Worm (Caenorhabditis elegans): ENCODE measurements around the gene W06D11.2.
"Not testable (repeated sequence)": the region's sequence is repeated elsewhere in the genome, so short reads cannot be mapped to it uniquely, and the experiment has no call there.

Gene W06D11.2

DNA sequence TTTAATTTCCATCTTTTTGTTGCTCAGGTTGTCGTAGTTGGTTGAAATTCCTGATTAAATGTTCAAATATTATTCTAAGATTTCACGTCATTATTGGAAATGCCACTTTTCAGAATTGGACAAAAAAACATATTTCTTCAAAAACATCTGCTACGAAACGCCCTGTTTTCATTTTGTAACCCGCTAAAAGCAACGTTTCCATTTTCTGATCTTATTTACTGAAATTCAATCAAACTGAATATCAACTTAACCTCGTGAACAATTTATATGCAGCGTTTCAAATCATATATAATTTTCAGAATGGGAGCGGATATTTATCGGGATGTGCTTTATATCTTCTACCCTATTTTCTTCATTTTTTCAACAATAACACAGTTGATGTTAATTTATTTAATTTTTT, 26.9 kb upstream of the W06D11.2 start, which contains the start of gene srd-40:
srd-40 (plus strand) TSS at position 301 of the 400 bp plus-strand sequence.
- TF ChIP-seq med-1 (GFP tag; optimal IDR thresholded peaks at IDR 0.05; ENCODE audit: insufficient read depth) (no peak), ztf-29 (GFP tag; IDR thresholded peaks at IDR 0.05) (no peak), flt-1 (GFP tag; IDR thresholded peaks at IDR 0.05) (no peak), T22C8.4 (GFP tag; IDR thresholded peaks at IDR 0.05) (no peak)

DNA sequence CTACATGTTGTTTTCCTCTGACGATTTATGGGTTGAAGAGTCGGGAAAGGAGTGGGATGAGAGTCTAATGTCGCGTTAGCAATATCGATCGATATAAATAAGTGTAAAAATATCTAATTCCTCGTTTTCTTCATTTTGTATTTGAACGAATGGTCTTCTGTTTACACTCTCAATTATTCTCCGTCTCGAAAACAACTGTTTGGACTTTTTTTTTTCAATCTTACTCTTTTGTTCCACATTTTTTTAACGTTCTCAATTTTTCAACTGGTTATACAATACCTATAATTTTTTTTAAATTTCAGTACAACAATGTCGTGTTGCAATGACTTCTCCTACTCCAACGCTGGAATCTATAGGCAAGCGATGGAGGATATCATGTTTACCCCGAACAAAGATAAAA, 24.8 kb upstream of the W06D11.2 start, which contains the start of gene F17A2.13:
F17A2.13 (plus strand) TSS at position 301 of the 400 bp plus-strand sequence.
- TF ChIP-seq ztf-29 (GFP tag; IDR thresholded peaks at IDR 0.05), result no peak
- TF ChIP-seq tab-1 (GFP tag; IDR thresholded peaks at IDR 0.05), result no peak
- TF ChIP-seq ref-1 (GFP tag; conservative IDR thresholded peaks at IDR 0.05), result no peak
- TF ChIP-seq ztf-23 (GFP tag; IDR thresholded peaks at IDR 0.05), result no peak
- TF ChIP-seq cog-1 (tag; optimal IDR thresholded peaks at IDR 0.05), result no peak
- TF ChIP-seq T22C8.4 (GFP tag; IDR thresholded peaks at IDR 0.05), result no peak
- no peak for TF ChIP-seq klf-2 (GFP tag; conservative IDR thresholded peaks at IDR 0.05)
- TF ChIP-seq flt-1 (GFP tag; IDR thresholded peaks at IDR 0.05), result no peak
- no peak for TF ChIP-seq med-1 (GFP tag; optimal IDR thresholded peaks at IDR 0.05; ENCODE audit: insufficient read depth)

DNA sequence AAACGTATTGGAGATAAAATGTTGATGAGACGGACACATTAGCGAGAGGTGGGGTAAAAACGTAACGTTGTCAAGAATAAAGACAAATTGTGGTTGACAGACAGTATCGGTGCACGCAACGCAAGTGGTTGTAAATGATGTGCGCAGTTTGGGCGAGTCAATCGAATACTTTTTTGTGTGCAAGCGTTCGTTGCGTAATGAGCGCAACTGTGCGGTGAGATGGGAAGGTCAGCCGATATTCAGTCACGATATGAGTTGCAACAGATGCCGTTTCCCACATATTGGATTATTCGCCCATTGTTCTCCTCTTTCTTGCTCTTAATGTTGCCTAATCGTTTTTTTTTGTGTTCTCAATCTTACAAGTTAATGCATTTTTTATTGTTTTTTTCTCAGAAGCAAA, 24.2 kb upstream of the W06D11.2 start, which contains the start of gene ceh-40:
ceh-40 (minus strand) TSS at position 41 of the 400 bp plus-strand sequence.
- TF ChIP-seq T22C8.4 (GFP tag; IDR thresholded peaks at IDR 0.05), result no peak
- TF ChIP-seq flt-1 (GFP tag; IDR thresholded peaks at IDR 0.05), result no peak

DNA sequence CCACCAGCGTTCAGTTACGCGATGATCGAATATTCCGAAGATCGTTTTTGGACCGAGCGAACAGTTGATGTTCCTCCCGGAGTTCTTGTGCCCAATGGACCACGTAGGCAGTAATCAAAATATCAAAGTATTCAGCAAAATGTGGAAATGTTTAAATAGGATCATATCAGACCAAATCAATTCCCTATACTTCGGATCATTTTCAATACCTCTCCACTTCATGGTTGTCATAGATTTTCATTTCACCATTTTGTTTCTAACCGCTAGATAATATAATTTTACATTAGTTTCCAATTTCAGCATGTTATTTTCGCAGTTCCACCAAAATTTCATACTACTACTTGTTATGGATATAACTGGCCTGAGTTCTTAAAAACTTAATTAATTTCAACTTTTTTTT, 21.0 kb upstream of the W06D11.2 start:
- no peak for TF ChIP-seq cog-1 (tag; optimal IDR thresholded peaks at IDR 0.05)
- no peak for TF ChIP-seq ztf-23 (GFP tag; IDR thresholded peaks at IDR 0.05)
- no peak for TF ChIP-seq klf-2 (GFP tag; conservative IDR thresholded peaks at IDR 0.05)
- no peak for TF ChIP-seq ref-1 (GFP tag; conservative IDR thresholded peaks at IDR 0.05)
- TF ChIP-seq flt-1 (GFP tag; IDR thresholded peaks at IDR 0.05), result no peak
- no peak for TF ChIP-seq ztf-29 (GFP tag; IDR thresholded peaks at IDR 0.05)
- no peak for TF ChIP-seq tab-1 (GFP tag; IDR thresholded peaks at IDR 0.05)
- no peak for TF ChIP-seq T22C8.4 (GFP tag; IDR thresholded peaks at IDR 0.05)
- no peak for TF ChIP-seq med-1 (GFP tag; optimal IDR thresholded peaks at IDR 0.05; ENCODE audit: insufficient read depth)

DNA sequence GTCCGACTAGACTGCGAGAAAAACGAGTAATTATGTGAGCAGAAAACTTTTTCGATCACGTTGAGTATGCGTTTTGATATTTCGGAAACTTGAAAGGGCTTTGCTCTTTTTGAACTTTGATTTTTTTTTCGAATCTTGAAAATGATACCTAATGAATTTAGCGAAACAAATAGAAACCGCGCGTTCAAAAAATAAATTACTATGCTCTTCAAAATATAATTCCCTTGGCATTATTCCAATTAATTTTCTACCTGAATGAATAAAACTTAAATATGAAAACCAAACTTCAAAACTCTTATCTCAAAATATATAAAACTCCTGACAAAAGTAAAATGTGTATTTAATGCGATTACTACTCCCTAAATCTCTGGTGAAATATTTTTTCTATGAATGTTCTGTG, 18.7 kb upstream of the W06D11.2 start, which contains the start of gene xtr-2:
xtr-2 (plus strand) TSS at position 301 of the 400 bp plus-strand sequence.
- no peak for TF ChIP-seq med-1 (GFP tag; optimal IDR thresholded peaks at IDR 0.05; ENCODE audit: insufficient read depth)
- TF ChIP-seq klf-2 (GFP tag; conservative IDR thresholded peaks at IDR 0.05), result no peak
- no peak for TF ChIP-seq T22C8.4 (GFP tag; IDR thresholded peaks at IDR 0.05)
- no peak for TF ChIP-seq ztf-23 (GFP tag; IDR thresholded peaks at IDR 0.05)

DNA sequence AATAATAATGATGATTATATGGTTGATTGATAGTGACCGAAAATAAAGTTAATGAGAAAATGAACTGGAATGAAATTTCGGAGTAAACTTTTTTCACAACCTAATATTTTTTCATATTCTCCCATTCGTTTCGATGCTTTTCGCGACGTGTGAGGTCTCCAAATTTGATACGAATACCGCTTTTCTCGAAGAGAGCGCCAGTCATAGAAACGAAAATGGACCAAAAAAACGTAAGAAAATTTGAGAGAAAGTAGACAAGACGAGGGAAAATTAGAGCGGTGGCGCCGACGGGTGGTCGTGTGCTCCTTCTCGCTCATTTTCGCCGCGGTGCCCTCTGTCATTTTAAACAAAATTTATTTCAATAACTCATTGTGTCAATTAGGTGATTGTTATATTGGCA, 17.9 kb upstream of the W06D11.2 start:
- no peak for TF ChIP-seq cog-1 (tag; optimal IDR thresholded peaks at IDR 0.05)
- no peak for TF ChIP-seq klf-2 (GFP tag; conservative IDR thresholded peaks at IDR 0.05)
- no peak for TF ChIP-seq ref-1 (GFP tag; conservative IDR thresholded peaks at IDR 0.05)
- no peak for TF ChIP-seq flt-1 (GFP tag; IDR thresholded peaks at IDR 0.05)
- no peak for TF ChIP-seq tab-1 (GFP tag; IDR thresholded peaks at IDR 0.05)
- TF ChIP-seq ztf-23 (GFP tag; IDR thresholded peaks at IDR 0.05), result no peak
- no peak for TF ChIP-seq med-1 (GFP tag; optimal IDR thresholded peaks at IDR 0.05; ENCODE audit: insufficient read depth)
- TF ChIP-seq T22C8.4 (GFP tag; IDR thresholded peaks at IDR 0.05), result no peak
- no peak for TF ChIP-seq ztf-29 (GFP tag; IDR thresholded peaks at IDR 0.05)

DNA sequence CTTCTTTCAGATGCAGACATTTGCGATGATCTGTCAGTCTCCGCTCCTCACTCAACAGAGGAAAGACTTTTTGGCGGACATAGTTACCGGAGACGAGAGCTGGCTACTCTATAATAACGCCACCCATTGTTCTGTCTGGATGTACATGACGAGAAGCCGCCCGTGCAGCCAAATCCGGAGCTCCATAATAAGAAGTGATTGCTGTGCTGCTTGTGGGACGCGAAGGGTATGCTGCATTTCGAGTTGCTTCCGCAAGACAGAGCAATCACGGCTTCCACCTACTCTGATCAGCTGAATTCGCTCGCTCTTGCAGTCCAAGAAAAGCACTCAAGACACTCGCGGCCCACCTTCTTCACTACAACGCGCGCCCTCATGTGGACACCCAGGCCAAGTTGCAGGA, 17.2 kb upstream of the W06D11.2 start:
- no peak for TF ChIP-seq cog-1 (tag; optimal IDR thresholded peaks at IDR 0.05)
- TF ChIP-seq med-1 (GFP tag; optimal IDR thresholded peaks at IDR 0.05; ENCODE audit: insufficient read depth), result no peak
- TF ChIP-seq ref-1 (GFP tag; conservative IDR thresholded peaks at IDR 0.05), result no peak
- no peak for TF ChIP-seq tab-1 (GFP tag; IDR thresholded peaks at IDR 0.05)

DNA sequence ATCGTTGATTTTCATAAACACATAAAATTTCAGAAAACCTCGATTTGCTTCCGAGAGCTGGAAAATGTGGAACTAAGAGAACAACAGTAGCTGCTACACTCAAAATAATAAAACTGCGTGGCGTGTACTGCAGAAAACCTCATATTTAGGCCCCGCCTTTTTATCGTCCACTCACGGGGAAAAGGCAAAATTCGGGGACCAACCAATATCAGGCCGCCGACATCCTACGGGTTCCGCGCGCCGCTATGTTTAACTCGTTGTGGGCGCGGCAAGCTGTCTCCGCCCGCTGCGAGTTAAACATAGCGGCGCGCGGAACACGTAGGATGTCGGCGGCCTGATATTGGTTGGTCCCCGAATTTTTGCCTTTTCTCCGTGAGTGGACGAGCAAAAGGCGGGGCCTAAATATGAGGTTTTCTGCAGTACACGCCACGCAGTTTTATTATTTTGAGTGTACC, 11.5 kb upstream of the W06D11.2 start, which contains the start of gene F17A2.16:
F17A2.16 (plus strand) TSS at position 405 of the 455 bp plus-strand sequence.
- not testable (repeated sequence) for TF ChIP-seq klf-2 (GFP tag; conservative IDR thresholded peaks at IDR 0.05); ztf-29 (GFP tag; IDR thresholded peaks at IDR 0.05); tab-1 (GFP tag; IDR thresholded peaks at IDR 0.05)

DNA sequence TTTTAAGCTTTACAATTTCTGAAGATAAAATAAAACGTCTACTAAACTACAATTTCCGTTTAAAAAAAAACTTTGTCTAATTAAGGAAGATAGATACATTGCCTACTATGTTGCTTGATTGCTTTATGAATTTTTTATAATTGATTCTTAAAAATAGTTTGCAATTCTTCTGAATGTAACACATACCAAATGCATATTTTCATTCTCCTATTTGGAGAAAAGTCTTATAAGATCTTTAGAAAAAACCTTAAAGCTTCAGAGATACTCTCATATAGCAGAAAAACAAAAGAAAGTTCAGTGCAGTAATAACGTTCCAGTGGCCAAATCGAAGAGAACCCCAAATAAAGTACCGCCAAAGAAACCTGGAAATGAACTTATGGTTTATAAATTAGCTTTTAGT, 10.0 kb upstream of the W06D11.2 start, which contains the start of gene phf-32:
phf-32 (plus strand) TSS at position 301 of the 400 bp plus-strand sequence.
- TF ChIP-seq ztf-23 (GFP tag; IDR thresholded peaks at IDR 0.05) (no peak), ztf-29 (GFP tag; IDR thresholded peaks at IDR 0.05) (no peak), med-1 (GFP tag; optimal IDR thresholded peaks at IDR 0.05; ENCODE audit: insufficient read depth) (no peak), flt-1 (GFP tag; IDR thresholded peaks at IDR 0.05) (no peak), klf-2 (GFP tag; conservative IDR thresholded peaks at IDR 0.05) (no peak), cog-1 (tag; optimal IDR thresholded peaks at IDR 0.05) (no peak), tab-1 (GFP tag; IDR thresholded peaks at IDR 0.05) (no peak), ref-1 (GFP tag; conservative IDR thresholded peaks at IDR 0.05) (no peak), T22C8.4 (GFP tag; IDR thresholded peaks at IDR 0.05) (no peak)

DNA sequence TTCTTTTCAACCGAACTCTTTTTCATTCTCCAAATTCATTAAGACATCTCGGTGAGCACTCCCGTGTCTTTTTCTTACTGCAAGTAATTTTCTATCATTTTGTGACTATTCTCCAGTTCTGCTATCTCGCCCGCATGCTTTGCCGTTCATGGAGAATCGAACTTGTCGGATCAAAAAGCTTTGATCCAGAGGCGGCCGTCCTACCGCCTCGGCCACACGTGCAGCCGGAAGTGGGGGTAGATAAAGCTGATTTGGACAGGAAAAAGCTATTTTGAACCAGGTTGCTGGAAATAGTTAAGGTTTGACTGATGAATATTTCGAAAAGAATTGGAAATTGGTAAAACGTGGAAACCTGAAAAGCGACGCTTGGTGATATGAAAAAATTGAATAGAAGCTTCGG, 7.7 kb upstream of the W06D11.2 start:
- TF ChIP-seq med-1 (GFP tag; optimal IDR thresholded peaks at IDR 0.05; ENCODE audit: insufficient read depth), result no peak
- TF ChIP-seq flt-1 (GFP tag; IDR thresholded peaks at IDR 0.05), result no peak
- no peak for TF ChIP-seq ztf-23 (GFP tag; IDR thresholded peaks at IDR 0.05)
- no peak for TF ChIP-seq tab-1 (GFP tag; IDR thresholded peaks at IDR 0.05)
- TF ChIP-seq klf-2 (GFP tag; conservative IDR thresholded peaks at IDR 0.05), result no peak
- TF ChIP-seq cog-1 (tag; optimal IDR thresholded peaks at IDR 0.05), result no peak
- no peak for TF ChIP-seq T22C8.4 (GFP tag; IDR thresholded peaks at IDR 0.05)

DNA sequence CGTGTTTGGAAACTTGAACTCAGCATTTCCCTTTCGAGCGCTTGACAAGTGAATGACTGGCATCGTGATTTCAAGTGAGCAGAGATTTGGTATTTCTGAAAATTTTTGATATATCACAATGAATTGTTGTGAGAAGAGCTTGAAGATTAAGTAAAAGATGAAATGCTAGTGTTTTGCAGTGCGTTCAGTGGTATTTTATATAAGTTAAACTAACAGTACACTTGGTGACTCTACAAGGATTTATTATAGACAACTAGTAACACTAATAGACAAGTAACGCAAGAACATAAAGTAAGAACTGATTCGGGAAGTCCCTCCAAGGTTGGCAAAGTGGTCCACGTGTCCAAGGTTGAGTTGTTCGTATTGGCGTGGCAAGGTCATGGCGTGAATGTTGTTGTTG, 6.2 kb upstream of the W06D11.2 start, which contains the start of gene dot-1.3:
dot-1.3 (minus strand) TSS at position 101 of the 400 bp plus-strand sequence.
- not testable (repeated sequence) for TF ChIP-seq cog-1 (tag; optimal IDR thresholded peaks at IDR 0.05); ztf-23 (GFP tag; IDR thresholded peaks at IDR 0.05); klf-2 (GFP tag; conservative IDR thresholded peaks at IDR 0.05)
